Fruit fly (Drosophila melanogaster) whole organism, embryonic: ENCODE data around the gene MBD-R2.

Source experiments
- Ada2b ChIP-seq: fragments of 200-800 bp; sonication (Bioruptor generic); IDR thresholded peaks from 2 replicates; pipeline ENCODE4 v1.3.6; 2022; ENCODE audit warnings: missing biosample characterization, missing genetic modification characterization
- B-H2 ChIP-seq: fragments of 200-800 bp; sonication (Bioruptor generic); optimal IDR thresholded peaks from 2 replicates; lab custom pipeline; 2018; ENCODE audit warnings: missing biosample characterization, mild to moderate bottlenecking, missing genetic modification characterization
- BEAF-32 ChIP-seq: fragments of 200-800 bp; sonication (Bioruptor generic); optimal IDR thresholded peaks from 3 replicates; lab custom pipeline; 2017; ENCODE audit warnings: missing biosample characterization, missing genetic modification characterization, mild to moderate bottlenecking, moderate library complexity, missing genetic modification reagents
- CG10274 ChIP-seq: fragments of 200-800 bp; sonication (Bioruptor generic); optimal IDR thresholded peaks from 3 replicates; lab custom pipeline; 2017; ENCODE audit warnings: missing biosample characterization, mild to moderate bottlenecking, missing genetic modification characterization
- CG12071 ChIP-seq: fragments of 200-800 bp; sonication (Bioruptor generic); optimal IDR thresholded peaks from 3 replicates; lab custom pipeline; 2018; ENCODE audit warnings: missing biosample characterization, mild to moderate bottlenecking, missing genetic modification characterization
- CG12391 ChIP-seq: fragments of 200-800 bp; sonication (Bioruptor generic); optimal IDR thresholded peaks from 3 replicates; lab custom pipeline; 2018; ENCODE audit warnings: missing biosample characterization, mild to moderate bottlenecking, missing genetic modification characterization, moderate library complexity
- CG13296 ChIP-seq: fragments of 200-800 bp; sonication (Bioruptor generic); optimal IDR thresholded peaks from 3 replicates; lab custom pipeline; 2018; ENCODE audit warnings: missing biosample characterization, mild to moderate bottlenecking, missing genetic modification characterization
- CG15479 ChIP-seq: fragments of 200-800 bp; sonication (Bioruptor generic); optimal IDR thresholded peaks from 3 replicates; lab custom pipeline; 2019; ENCODE audit warnings: missing biosample characterization, mild to moderate bottlenecking, missing genetic modification characterization, moderate library complexity
- CG15514 ChIP-seq: fragments of 200-800 bp; sonication (Bioruptor generic); optimal IDR thresholded peaks from 3 replicates; lab custom pipeline; 2017; ENCODE audit warnings: missing biosample characterization, missing genetic modification characterization, mild to moderate bottlenecking, moderate library complexity, missing genetic modification reagents
- CG1602 ChIP-seq: fragments of 200-800 bp; sonication (Bioruptor generic); optimal IDR thresholded peaks from 3 replicates; lab custom pipeline; 2016; ENCODE audit warnings: missing biosample characterization, missing genetic modification characterization
- CG17361 ChIP-seq: fragments of 200-800 bp; sonication (Bioruptor generic); IDR thresholded peaks from 3 replicates; pipeline ENCODE4 v1.3.6; 2022; ENCODE audit warnings: missing biosample characterization, missing genetic modification characterization
- CG18262 ChIP-seq: fragments of 200-800 bp; optimal IDR thresholded peaks from 3 replicates; lab custom pipeline; 2019; ENCODE audit warnings: missing biosample characterization, mild to moderate bottlenecking, missing genetic modification characterization, moderate library complexity
- CG3065 ChIP-seq: fragments of 200-800 bp; sonication (Bioruptor generic); optimal IDR thresholded peaks from 2 replicates; lab custom pipeline; 2016; ENCODE audit warnings: missing biosample characterization, missing genetic modification characterization
- CG32767 ChIP-seq: fragments of 200-800 bp; sonication (Bioruptor generic); IDR thresholded peaks from 2 replicates; pipeline ENCODE4 v1.3.6; 2022; ENCODE audit warnings: missing biosample characterization, missing genetic modification characterization
- CG6854 ChIP-seq: fragments of 200-800 bp; sonication (Bioruptor generic); optimal IDR thresholded peaks from 3 replicates; lab custom pipeline; 2017; ENCODE audit warnings: missing biosample characterization, mild to moderate bottlenecking, missing genetic modification characterization
- CG7372 ChIP-seq: fragments of 200-800 bp; sonication (Bioruptor generic); IDR thresholded peaks from 2 replicates; pipeline ENCODE4 v1.3.6; 2022; ENCODE audit warnings: missing biosample characterization, missing genetic modification characterization
- CG9817 ChIP-seq: fragments of 200-800 bp; sonication (Bioruptor generic); optimal IDR thresholded peaks from 2 replicates; lab custom pipeline; 2018; ENCODE audit warnings: missing biosample characterization, mild to moderate bottlenecking, missing genetic modification characterization, moderate library complexity
- Camta ChIP-seq: fragments of 200-800 bp; sonication (Bioruptor generic); optimal IDR thresholded peaks from 2 replicates; lab custom pipeline; 2016; ENCODE audit warnings: missing biosample characterization, missing genetic modification characterization
- Deaf1 ChIP-seq: fragments of 200-800 bp; optimal IDR thresholded peaks from 3 replicates; lab custom pipeline; 2019; ENCODE audit warnings: missing biosample characterization, mild to moderate bottlenecking, missing genetic modification characterization, moderate library complexity
- Dip3 ChIP-seq: fragments of 200-800 bp; sonication (Bioruptor generic); optimal IDR thresholded peaks from 3 replicates; lab custom pipeline; 2016; ENCODE audit warnings: missing biosample characterization, missing genetic modification characterization
- E2f2 ChIP-seq: fragments of 200-800 bp; sonication (Bioruptor generic); IDR thresholded peaks from 2 replicates; pipeline ENCODE4 v1.3.6; 2022; ENCODE audit warnings: missing biosample characterization, missing genetic modification characterization
- Ets65A ChIP-seq: fragments of 200-800 bp; sonication (Bioruptor generic); peaks from one replicate; lab custom pipeline; 2016; ENCODE audit warnings: missing biosample characterization, missing genetic modification characterization
- HmgZ ChIP-seq: fragments of 200-800 bp; sonication (Bioruptor generic); optimal IDR thresholded peaks from 2 replicates; lab custom pipeline; 2018; ENCODE audit warnings: missing biosample characterization, mild to moderate bottlenecking, missing genetic modification characterization
- Jarid2 ChIP-seq: fragments of 200-800 bp; sonication (Bioruptor generic); optimal IDR thresholded peaks from 3 replicates; lab custom pipeline; 2017; ENCODE audit warnings: mild to moderate bottlenecking, missing biosample characterization, missing genetic modification reagents, missing genetic modification characterization
- Lim3 ChIP-seq: fragments of 200-800 bp; sonication (Bioruptor generic); IDR thresholded peaks from 2 replicates; pipeline ENCODE4 v1.3.6; 2022; ENCODE audit warnings: missing biosample characterization, missing genetic modification characterization
- NK7.1 ChIP-seq: fragments of 200-800 bp; sonication (Bioruptor generic); optimal IDR thresholded peaks from 3 replicates; lab custom pipeline; 2016; ENCODE audit warnings: missing biosample characterization, missing genetic modification characterization
- Ptx1 ChIP-seq: fragments of 200-800 bp; sonication (Bioruptor generic); IDR thresholded peaks from 2 replicates; pipeline ENCODE4 v1.3.6; 2022; ENCODE audit warnings: missing biosample characterization, missing genetic modification characterization
- TFAM ChIP-seq: fragments of 200-800 bp; sonication (Bioruptor generic); optimal IDR thresholded peaks from 2 replicates; lab custom pipeline; 2017; ENCODE audit warnings: missing biosample characterization, missing genetic modification characterization, inconsistent platforms
- al ChIP-seq: fragments of 200-800 bp; sonication (Bioruptor generic); IDR thresholded peaks from 2 replicates; pipeline ENCODE4 v1.3.6; 2022; ENCODE audit warnings: missing biosample characterization, missing genetic modification characterization
- ato ChIP-seq: fragments of 200-800 bp; sonication (Bioruptor generic); IDR thresholded peaks from 2 replicates; pipeline ENCODE4 v1.3.6; 2022; ENCODE audit warnings: missing biosample characterization, missing genetic modification characterization; ENCODE audit not compliant: partially characterized antibody
- cas ChIP-seq: fragments of 200-800 bp; sonication (Bioruptor generic); IDR thresholded peaks from 2 replicates; pipeline ENCODE4 v1.3.6; 2022; ENCODE audit warnings: missing biosample characterization, missing genetic modification characterization
- caup ChIP-seq: fragments of 200-800 bp; sonication (Bioruptor generic); optimal IDR thresholded peaks from 3 replicates; lab custom pipeline; 2017; ENCODE audit warnings: missing biosample characterization, mild to moderate bottlenecking, missing genetic modification characterization, moderate library complexity; ENCODE audit not compliant: severe bottlenecking
- cg ChIP-seq: fragments of 200-800 bp; sonication (Bioruptor generic); optimal IDR thresholded peaks from 3 replicates; lab custom pipeline; 2019; ENCODE audit warnings: missing biosample characterization, mild to moderate bottlenecking, missing genetic modification characterization, moderate library complexity
- fd96Cb ChIP-seq: fragments of 200-800 bp; sonication (Bioruptor generic); optimal IDR thresholded peaks from 2 replicates; lab custom pipeline; 2018; ENCODE audit warnings: missing biosample characterization, mild to moderate bottlenecking, missing genetic modification characterization, moderate library complexity
- ftz-f1 ChIP-seq: fragments of 200-800 bp; sonication (Bioruptor generic); optimal IDR thresholded peaks from 2 replicates; lab custom pipeline; 2016; ENCODE audit warnings: missing biosample characterization, missing genetic modification characterization
- fu2 ChIP-seq: fragments of 200-800 bp; sonication (Bioruptor generic); optimal IDR thresholded peaks from 2 replicates; lab custom pipeline; 2016; ENCODE audit warnings: missing biosample characterization, missing genetic modification characterization
- gsb-n ChIP-seq: fragments of 200-800 bp; sonication (Bioruptor generic); optimal IDR thresholded peaks from 3 replicates; lab custom pipeline; 2018; ENCODE audit warnings: missing biosample characterization, mild to moderate bottlenecking, missing genetic modification characterization
- jumu ChIP-seq: fragments of 200-800 bp; sonication (Bioruptor generic); optimal IDR thresholded peaks from 3 replicates; lab custom pipeline; 2016; ENCODE audit warnings: missing biosample characterization, missing genetic modification characterization
- klu ChIP-seq: fragments of 200-800 bp; sonication (Bioruptor generic); IDR thresholded peaks from 2 replicates; pipeline ENCODE4 v1.3.6; 2022; ENCODE audit warnings: missing biosample characterization, missing genetic modification characterization
- kni ChIP-seq: fragments of 200-800 bp; sonication (Bioruptor generic); optimal IDR thresholded peaks from 3 replicates; lab custom pipeline; 2017; ENCODE audit warnings: mild to moderate bottlenecking, missing biosample characterization, missing genetic modification reagents, missing genetic modification characterization
- mirr ChIP-seq: fragments of 200-800 bp; sonication (Bioruptor generic); optimal IDR thresholded peaks from 3 replicates; lab custom pipeline; 2018; ENCODE audit warnings: missing biosample characterization, mild to moderate bottlenecking, missing genetic modification characterization
- nerfin-2 ChIP-seq: fragments of 200-800 bp; sonication (Bioruptor generic); IDR thresholded peaks from 2 replicates; pipeline ENCODE4 v1.3.6; 2022; ENCODE audit warnings: missing biosample characterization, missing genetic modification characterization; ENCODE audit not compliant: partially characterized antibody
- pfk ChIP-seq: fragments of 200-800 bp; sonication (Bioruptor generic); optimal IDR thresholded peaks from 2 replicates; lab custom pipeline; 2018; ENCODE audit warnings: missing biosample characterization, mild to moderate bottlenecking, missing genetic modification characterization, moderate library complexity
- pnt ChIP-seq: fragments of 200-800 bp; sonication (Bioruptor generic); optimal IDR thresholded peaks from 3 replicates; lab custom pipeline; 2016; ENCODE audit warnings: missing biosample characterization, missing genetic modification characterization
- sens ChIP-seq: fragments of 200-800 bp; sonication (Bioruptor generic); peaks from one replicate; lab custom pipeline; 2016; ENCODE audit warnings: missing biosample characterization, missing genetic modification characterization
- sima ChIP-seq: fragments of 200-800 bp; sonication (Bioruptor generic); optimal IDR thresholded peaks from 2 replicates; lab custom pipeline; 2016; ENCODE audit warnings: missing biosample characterization, missing genetic modification characterization
- stc ChIP-seq: fragments of 200-800 bp; sonication (Bioruptor generic); IDR thresholded peaks from 2 replicates; pipeline ENCODE4 v1.3.6; 2022; ENCODE audit warnings: missing biosample characterization, missing genetic modification characterization
- sug ChIP-seq: fragments of 200-800 bp; optimal IDR thresholded peaks from 2 replicates; lab custom pipeline; 2019; ENCODE audit warnings: missing biosample characterization, mild to moderate bottlenecking, missing genetic modification characterization, moderate library complexity
- tin ChIP-seq: fragments of 200-800 bp; sonication (Bioruptor generic); optimal IDR thresholded peaks from 3 replicates; lab custom pipeline; 2016; ENCODE audit warnings: missing biosample characterization, missing genetic modification characterization
- z ChIP-seq: fragments of 200-800 bp; sonication (Bioruptor generic); IDR thresholded peaks from 3 replicates; pipeline ENCODE4 v1.3.6; 2022; ENCODE audit warnings: missing biosample characterization, missing genetic modification characterization

The MBD-R2 gene

DNA sequence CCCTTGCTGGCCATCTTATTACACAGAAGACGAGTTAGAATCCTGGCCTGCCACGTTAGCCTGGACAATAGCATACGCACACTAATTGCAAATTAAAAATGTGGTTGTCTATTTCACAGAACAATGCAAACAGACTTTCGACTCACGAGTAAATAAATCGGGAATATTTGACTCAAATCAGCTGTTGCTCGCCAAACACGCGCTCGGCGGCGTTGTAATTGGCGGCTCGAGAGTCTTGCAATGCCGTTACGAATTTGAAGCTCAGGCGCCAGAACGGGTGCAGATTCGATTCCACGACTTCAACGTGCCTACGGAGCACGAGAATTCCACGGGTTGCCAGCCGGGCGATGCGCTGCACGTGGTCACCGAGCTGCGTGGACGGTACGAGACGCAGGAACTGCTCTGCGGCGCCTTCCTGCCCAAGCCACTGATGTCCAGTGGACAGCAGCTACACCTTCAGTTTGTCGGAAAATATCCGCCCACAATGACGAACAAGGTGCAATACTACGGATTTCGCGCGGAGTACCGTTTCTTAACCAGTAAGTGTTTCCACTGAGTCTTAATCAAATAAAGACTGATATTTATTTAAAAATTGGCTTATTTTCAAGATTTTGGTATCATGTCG is 45.7 kb upstream of the MBD-R2 start, which contains the start of gene DNAlig3 (continued):
- no peak for TF ChIP-seq CG1602 (GFP tag; lab: Kevin White, UChicago)
- no peak for TF ChIP-seq Camta (GFP tag; lab: Kevin White, UChicago)
- TF ChIP-seq CG13296 (GFP tag; lab: Kevin White, UChicago): no peak
- TF ChIP-seq Ada2b (GFP tag; lab: Robert Waterston, UW): no peak
- no peak for TF ChIP-seq al (GFP tag; lab: Robert Waterston, UW)
- TF ChIP-seq NK7.1 (GFP tag; lab: Kevin White, UChicago): no peak
- peak; percentile 44 for TF ChIP-seq kni
- TF ChIP-seq caup (GFP tag; lab: Kevin White, UChicago): no peak
- no peak for TF ChIP-seq mirr (GFP tag; lab: Kevin White, UChicago)
- TF ChIP-seq CG3065 (GFP tag; lab: Kevin White, UChicago): no peak
- no peak for TF ChIP-seq stc
- peak; percentile 68 for TF ChIP-seq BEAF-32 (GFP tag; lab: Kevin White, UChicago)
- TF ChIP-seq CG17361: no peak
- TF ChIP-seq CG18262 (tag; lab: Kevin White, UChicago): no peak
- TF ChIP-seq Deaf1: no peak
- TF ChIP-seq CG9817 (tag; lab: Kevin White, UChicago): no peak
- no peak for TF ChIP-seq pnt (GFP tag; lab: Kevin White, UChicago)
- no peak for TF ChIP-seq CG7372 (GFP tag; lab: Robert Waterston, UW)
- TF ChIP-seq gsb-n: no peak
- no peak for TF ChIP-seq CG32767 (GFP tag; lab: Robert Waterston, UW)
- TF ChIP-seq CG15479 (GFP tag; lab: Kevin White, UChicago): no peak
- TF ChIP-seq CG12391: no peak
- peak; percentile 44 for TF ChIP-seq CG12071 (GFP tag; lab: Kevin White, UChicago)
- no peak for TF ChIP-seq CG6854
- no peak for TF ChIP-seq fd96Cb (tag; lab: Kevin White, UChicago)
- no peak for TF ChIP-seq tin (GFP tag; lab: Kevin White, UChicago)

dm6 chr3R:12398620-12399247 is 42.7 kb upstream of the MBD-R2 start, which contains the start of gene Cyp9f3:
Gene Cyp9f3 (minus strand): TSS chr3R:12398929.
- TF ChIP-seq Ptx1 (no peak), CG10274 (GFP tag; lab: Kevin White, UChicago) (peak; percentile 63), E2f2 (GFP tag; lab: Robert Waterston, UW) (no peak), fu2 (GFP tag; lab: Kevin White, UChicago) (no peak), jumu (GFP tag; lab: Kevin White, UChicago) (no peak), ftz-f1 (GFP tag; lab: Kevin White, UChicago) (peak; percentile 75), B-H2 (GFP tag; lab: Kevin White, UChicago) (no peak), Dip3 (GFP tag; lab: Kevin White, UChicago) (no peak), Lim3 (GFP tag; lab: Robert Waterston, UW) (no peak), ato (GFP tag; lab: Robert Waterston, UW) (no peak), TFAM (GFP tag; lab: Kevin White, UChicago) (no peak), sima (GFP tag; lab: Kevin White, UChicago) (no peak), Ets65A (peak; percentile 50), pfk (GFP tag; lab: Kevin White, UChicago) (no peak), nerfin-2 (GFP tag; lab: Robert Waterston, UW) (0 out of 2 replicates have a peak, but pooled peaks have one; percentile 20), sens (GFP tag; lab: Kevin White, UChicago) (peak; percentile 1), cg (GFP tag; lab: Kevin White, UChicago) (peak; percentile 40), CG15514 (GFP tag; lab: Kevin White, UChicago) (peak; percentile 3), sug (tag; lab: Kevin White, UChicago) (peak; percentile 2), Jarid2 (GFP tag; lab: Kevin White, UChicago) (peak; percentile 54), HmgZ (tag; lab: Kevin White, UChicago) (peak; percentile 13), cas (GFP tag; lab: Robert Waterston, UW) (no peak), z (peak; percentile 88), klu (GFP tag; lab: Robert Waterston, UW) (no peak)
